Fruit fly (Drosophila melanogaster) whole organism, embryonic: Measurements from ENCODE around the gene CG6005.
A peak's percentile ranks its signal among the peaks of the same experiment; 100 is the strongest.

Experiments
- Blimp-1 ChIP-seq: fragments of 200-800 bp; sonication (Bioruptor generic); optimal IDR thresholded peaks from 3 replicates; lab custom pipeline; 2018; ENCODE audit warnings: missing biosample characterization, missing genetic modification characterization, mild to moderate bottlenecking, moderate library complexity, missing genetic modification reagents
- Bteb2 ChIP-seq: fragments of 200-800 bp; sonication (Bioruptor generic); optimal IDR thresholded peaks from 2 replicates; lab custom pipeline; 2016; ENCODE audit warnings: missing biosample characterization, missing genetic modification characterization
- CG1024 ChIP-seq: fragments of 200-800 bp; sonication (Bioruptor generic); IDR thresholded peaks from 2 replicates; pipeline ENCODE4 v1.3.6; 2022; ENCODE audit warnings: missing biosample characterization, missing genetic modification characterization
- CG10565 ChIP-seq: fragments of 200-800 bp; sonication (Bioruptor generic); optimal IDR thresholded peaks from 3 replicates; lab custom pipeline; 2016; ENCODE audit warnings: missing biosample characterization, mild to moderate bottlenecking, missing genetic modification characterization
- CG11696 ChIP-seq: fragments of 200-800 bp; sonication (Bioruptor generic); IDR thresholded peaks from 2 replicates; pipeline ENCODE4 v1.3.6; 2022; ENCODE audit warnings: missing biosample characterization, missing genetic modification characterization
- CG12299 ChIP-seq: fragments of 200-800 bp; sonication (Bioruptor generic); optimal IDR thresholded peaks from 2 replicates; lab custom pipeline; 2018; ENCODE audit warnings: missing biosample characterization, mild to moderate bottlenecking, missing genetic modification characterization
- CG1233 ChIP-seq: fragments of 200-800 bp; sonication (Bioruptor generic); optimal IDR thresholded peaks from 4 replicates; lab custom pipeline; 2018; ENCODE audit warnings: missing biosample characterization, mild to moderate bottlenecking, missing genetic modification characterization
- CG15011 ChIP-seq: fragments of 200-800 bp; sonication (Bioruptor generic); optimal IDR thresholded peaks from 3 replicates; lab custom pipeline; 2018; ENCODE audit warnings: missing biosample characterization, mild to moderate bottlenecking, missing genetic modification characterization
- CG15269 ChIP-seq: fragments of 200-800 bp; sonication (Bioruptor generic); optimal IDR thresholded peaks from 2 replicates; lab custom pipeline; 2018; ENCODE audit warnings: missing biosample characterization, mild to moderate bottlenecking, missing genetic modification characterization, moderate library complexity
- CG15601 ChIP-seq: fragments of 200-800 bp; sonication (Bioruptor generic); optimal IDR thresholded peaks from 3 replicates; lab custom pipeline; 2019; ENCODE audit warnings: missing biosample characterization, mild to moderate bottlenecking, missing genetic modification characterization, moderate library complexity
- CG18011 ChIP-seq: fragments of 200-800 bp; sonication (Bioruptor generic); optimal IDR thresholded peaks from 2 replicates; lab custom pipeline; 2017; ENCODE audit warnings: missing biosample characterization, missing genetic modification characterization, mild to moderate bottlenecking, moderate library complexity, missing genotype
- CG2678 ChIP-seq: fragments of 200-800 bp; sonication (Bioruptor generic); optimal IDR thresholded peaks from 3 replicates; lab custom pipeline; 2019; ENCODE audit warnings: missing biosample characterization, mild to moderate bottlenecking, missing genetic modification characterization, moderate library complexity
- CG3281 ChIP-seq: fragments of 200-800 bp; sonication (Bioruptor generic); optimal IDR thresholded peaks from 3 replicates; lab custom pipeline; 2017; ENCODE audit warnings: missing biosample characterization, mild to moderate bottlenecking, missing genetic modification characterization
- CG6813 ChIP-seq: fragments of 200-800 bp; sonication (Bioruptor generic); optimal IDR thresholded peaks from 2 replicates; lab custom pipeline; 2017; ENCODE audit warnings: missing biosample characterization, missing genetic modification characterization, mild to moderate bottlenecking, moderate library complexity, missing genetic modification reagents
- CG7372 ChIP-seq: fragments of 200-800 bp; sonication (Bioruptor generic); IDR thresholded peaks from 2 replicates; pipeline ENCODE4 v1.3.6; 2022; ENCODE audit warnings: missing biosample characterization, missing genetic modification characterization
- CG7987 ChIP-seq: fragments of 200-800 bp; sonication (Bioruptor generic); optimal IDR thresholded peaks from 2 replicates; lab custom pipeline; 2018; ENCODE audit warnings: missing biosample characterization, mild to moderate bottlenecking, missing genetic modification characterization, moderate library complexity
- CG8924 ChIP-seq: fragments of 200-800 bp; optimal IDR thresholded peaks from 3 replicates; lab custom pipeline; 2019; ENCODE audit warnings: missing biosample characterization, mild to moderate bottlenecking, missing genetic modification characterization, moderate library complexity
- CG8944 ChIP-seq: fragments of 200-800 bp; sonication (Bioruptor generic); optimal IDR thresholded peaks from 3 replicates; lab custom pipeline; 2016; ENCODE audit warnings: missing biosample characterization, missing genetic modification characterization
- Camta ChIP-seq: fragments of 200-800 bp; sonication (Bioruptor generic); optimal IDR thresholded peaks from 2 replicates; lab custom pipeline; 2016; ENCODE audit warnings: missing biosample characterization, missing genetic modification characterization
- E2f1 ChIP-seq: fragments of 200-800 bp; sonication (Bioruptor generic); IDR thresholded peaks from 2 replicates; pipeline ENCODE4 v1.3.6; 2022; ENCODE audit warnings: missing biosample characterization, missing genetic modification characterization
- Fer3 ChIP-seq: fragments of 200-800 bp; sonication (Bioruptor generic); optimal IDR thresholded peaks from 2 replicates; lab custom pipeline; 2018; ENCODE audit warnings: missing biosample characterization, mild to moderate bottlenecking, missing genetic modification characterization, moderate library complexity
- HLH3B ChIP-seq: fragments of 200-800 bp; sonication (Bioruptor generic); IDR thresholded peaks from 2 replicates; pipeline ENCODE4 v1.3.6; 2022; ENCODE audit warnings: missing biosample characterization, missing genetic modification characterization
- NK7.1 ChIP-seq: fragments of 200-800 bp; sonication (Bioruptor generic); optimal IDR thresholded peaks from 3 replicates; lab custom pipeline; 2016; ENCODE audit warnings: missing biosample characterization, missing genetic modification characterization
- Nf-YB ChIP-seq: fragments of 200-800 bp; sonication (Bioruptor generic); optimal IDR thresholded peaks from 3 replicates; lab custom pipeline; 2019; ENCODE audit warnings: missing biosample characterization, mild to moderate bottlenecking, missing genetic modification characterization, moderate library complexity
- Tbp ChIP-seq: fragments of >200 bp; optimal IDR thresholded peaks from 2 replicates; lab custom pipeline; 2018; ENCODE audit warnings: missing biosample characterization, missing genetic modification characterization
- ac ChIP-seq: fragments of 200-800 bp; sonication (Bioruptor generic); optimal IDR thresholded peaks from 3 replicates; lab custom pipeline; 2017; ENCODE audit warnings: missing biosample characterization, mild to moderate bottlenecking, missing genetic modification characterization
- az2 ChIP-seq: fragments of 200-800 bp; sonication (Bioruptor generic); optimal IDR thresholded peaks from 3 replicates; lab custom pipeline; 2016; ENCODE audit warnings: missing biosample characterization, missing genetic modification characterization
- btn ChIP-seq: fragments of 200-800 bp; sonication (Bioruptor generic); optimal IDR thresholded peaks from 2 replicates; lab custom pipeline; 2016; ENCODE audit warnings: missing biosample characterization, missing genetic modification characterization
- chif ChIP-seq, 2 experiments: fragments of 200-800 bp; sonication (Bioruptor generic); optimal IDR thresholded peaks; 3 replicates each; lab custom pipeline; 2016; ENCODE audit warnings: missing biosample characterization in 2 of 2, missing genetic modification characterization in 2 of 2
- dati ChIP-seq: fragments of 200-800 bp; sonication (Bioruptor generic); IDR thresholded peaks from 2 replicates; pipeline ENCODE4 v1.3.6; 2022; ENCODE audit warnings: missing biosample characterization, missing genetic modification characterization
- dpn ChIP-seq, 2 experiments: fragments of 200-800 bp; sonication (Bioruptor generic); optimal IDR thresholded peaks; 3 replicates each; lab custom pipeline; 2016; ENCODE audit warnings: missing biosample characterization in 2 of 2, missing genetic modification characterization in 2 of 2
- fd102C ChIP-seq: fragments of 200-800 bp; sonication (Bioruptor generic); optimal IDR thresholded peaks from 2 replicates; lab custom pipeline; 2018; ENCODE audit warnings: missing biosample characterization, mild to moderate bottlenecking, missing genetic modification characterization, moderate library complexity
- ftz-f1 ChIP-seq: fragments of 200-800 bp; sonication (Bioruptor generic); optimal IDR thresholded peaks from 2 replicates; lab custom pipeline; 2016; ENCODE audit warnings: missing biosample characterization, missing genetic modification characterization
- gem ChIP-seq: fragments of 200-800 bp; sonication (Bioruptor generic); optimal IDR thresholded peaks from 2 replicates; lab custom pipeline; 2019; ENCODE audit warnings: missing biosample characterization, mild to moderate bottlenecking, missing genetic modification characterization, moderate library complexity
- hb ChIP-seq: fragments of 200-800 bp; sonication (Bioruptor generic); IDR thresholded peaks from 3 replicates; pipeline ENCODE4 v1.3.6; 2022; ENCODE audit warnings: missing biosample characterization, missing genetic modification characterization; ENCODE audit not compliant: partially characterized antibody
- insv ChIP-seq, 2 experiments: fragments of 200-800 bp; sonication (Bioruptor generic); optimal IDR thresholded peaks; 3 replicates each; lab custom pipeline; 2016 to 2018; ENCODE audit warnings: missing biosample characterization in 2 of 2, missing genetic modification characterization in 2 of 2
- inv ChIP-seq: fragments of 200-800 bp; sonication (Bioruptor generic); IDR thresholded peaks from 2 replicates; pipeline ENCODE4 v1.3.6; 2022; ENCODE audit warnings: missing biosample characterization, missing genetic modification characterization; ENCODE audit not compliant: partially characterized antibody
- kni ChIP-seq: fragments of 200-800 bp; sonication (Bioruptor generic); optimal IDR thresholded peaks from 3 replicates; lab custom pipeline; 2017; ENCODE audit warnings: mild to moderate bottlenecking, missing biosample characterization, missing genetic modification reagents, missing genetic modification characterization
- knrl ChIP-seq: fragments of 200-800 bp; sonication (Bioruptor generic); IDR thresholded peaks from 3 replicates; pipeline ENCODE4 v1.3.6; 2022; ENCODE audit warnings: missing biosample characterization, missing genetic modification characterization; ENCODE audit not compliant: partially characterized antibody
- lilli ChIP-seq: fragments of 200-800 bp; sonication (Bioruptor generic); optimal IDR thresholded peaks from 3 replicates; lab custom pipeline; 2016; ENCODE audit warnings: missing biosample characterization, missing genetic modification characterization
- luna ChIP-seq: fragments of 200-800 bp; sonication (Bioruptor generic); optimal IDR thresholded peaks from 2 replicates; lab custom pipeline; 2016; ENCODE audit warnings: missing biosample characterization, missing genetic modification characterization
- maf-S ChIP-seq: fragments of 200-800 bp; sonication (Bioruptor generic); optimal IDR thresholded peaks from 2 replicates; lab custom pipeline; 2016; ENCODE audit warnings: missing biosample characterization, missing genetic modification characterization
- org-1 ChIP-seq: fragments of 200-800 bp; sonication (Bioruptor generic); optimal IDR thresholded peaks from 2 replicates; lab custom pipeline; 2017; ENCODE audit warnings: missing biosample characterization, missing genetic modification characterization
- peb ChIP-seq: fragments of 200-800 bp; sonication (Bioruptor generic); IDR thresholded peaks from 2 replicates; pipeline ENCODE4 v1.3.6; 2022; ENCODE audit warnings: missing biosample characterization, missing genetic modification characterization
- psq ChIP-seq: fragments of 200-800 bp; sonication (Bioruptor generic); optimal IDR thresholded peaks from 2 replicates; lab custom pipeline; 2017; ENCODE audit warnings: missing biosample characterization, missing genetic modification characterization
- salm ChIP-seq: fragments of 200-800 bp; sonication (Bioruptor generic); optimal IDR thresholded peaks from 2 replicates; lab custom pipeline; 2018; ENCODE audit warnings: missing biosample characterization, mild to moderate bottlenecking, missing genetic modification characterization
- sens-2 ChIP-seq: fragments of 200-800 bp; sonication (Bioruptor generic); IDR thresholded peaks from 2 replicates; pipeline ENCODE4 v1.3.6; 2022; ENCODE audit warnings: missing biosample characterization, missing genetic modification characterization
- stc ChIP-seq: fragments of 200-800 bp; sonication (Bioruptor generic); IDR thresholded peaks from 2 replicates; pipeline ENCODE4 v1.3.6; 2022; ENCODE audit warnings: missing biosample characterization, missing genetic modification characterization
- tap ChIP-seq: fragments of 200-800 bp; optimal IDR thresholded peaks from 3 replicates; lab custom pipeline; 2019; ENCODE audit warnings: missing biosample characterization, mild to moderate bottlenecking, missing genetic modification characterization, moderate library complexity
- tx ChIP-seq: fragments of 200-800 bp; sonication (Bioruptor generic); optimal IDR thresholded peaks from 2 replicates; lab custom pipeline; 2016; ENCODE audit warnings: missing biosample characterization, missing genetic modification characterization
- vvl ChIP-seq: fragments of 200-800 bp; sonication (Bioruptor generic); IDR thresholded peaks from 2 replicates; pipeline ENCODE4 v1.3.6; 2022; ENCODE audit warnings: missing biosample characterization, missing genetic modification characterization
- wor ChIP-seq: fragments of 200-800 bp; sonication (Bioruptor generic); IDR thresholded peaks from 2 replicates; pipeline ENCODE4 v1.3.6; 2022; ENCODE audit warnings: missing biosample characterization, missing genetic modification characterization

Gene CG6005

DNA sequence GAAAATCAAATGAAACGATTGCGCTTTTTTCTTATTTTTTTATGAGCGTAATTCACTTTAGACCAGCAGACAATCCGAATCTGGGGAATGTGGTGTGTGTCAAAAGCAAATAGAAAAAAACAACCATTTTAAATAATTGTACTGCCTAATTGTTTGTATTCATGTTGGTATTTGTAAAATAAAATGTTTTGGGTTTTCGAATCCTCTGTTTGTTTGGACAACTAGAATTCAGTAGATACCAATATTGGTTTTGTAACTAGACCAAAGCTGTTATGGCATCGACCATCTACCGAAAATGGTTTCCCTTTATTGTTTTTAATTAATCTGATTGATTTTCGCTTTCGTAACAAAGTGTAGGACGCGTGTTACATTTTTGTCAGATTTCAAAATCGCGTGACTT is 12.9 kb downstream of the CG6005 start (continued):
- TF ChIP-seq CG15601 (tag; lab: Kevin White, UChicago), result no peak
- TF ChIP-seq CG6813, result peak; percentile 25
- TF ChIP-seq CG2678 (tag; lab: Kevin White, UChicago), result peak; percentile 56
- TF ChIP-seq Bteb2 (GFP tag; lab: Kevin White, UChicago), result no peak
- TF ChIP-seq btn, result no peak
- peak; percentile 22 for TF ChIP-seq NK7.1
- TF ChIP-seq CG15011 (GFP tag; lab: Kevin White, UChicago), result peak; percentile 38
- no peak for TF ChIP-seq sens-2 (GFP tag; lab: Robert Waterston, UW)
- peak; percentile 21 for TF ChIP-seq CG15269
- TF ChIP-seq CG1024, result no peak
- TF ChIP-seq Blimp-1 (GFP tag; lab: Kevin White, UChicago), result peak; percentile 34
- no peak for TF ChIP-seq E2f1 (GFP tag; lab: Robert Waterston, UW)
- TF ChIP-seq maf-S (GFP tag; lab: Kevin White, UChicago), result no peak
- TF ChIP-seq CG10565 (GFP tag; lab: Kevin White, UChicago), result no peak
- TF ChIP-seq inv (GFP tag; lab: Robert Waterston, UW), result no peak
- no peak for TF ChIP-seq knrl (GFP tag; lab: Robert Waterston, UW)
- TF ChIP-seq insv (GFP tag; optimal IDR thresholded peaks at IDR 0.05; lab: Kevin White, UChicago), result no peak
- TF ChIP-seq tx (GFP tag; lab: Kevin White, UChicago), result no peak
- no peak for TF ChIP-seq CG12299 (tag; lab: Kevin White, UChicago)
- TF ChIP-seq az2, result no peak
- TF ChIP-seq peb (GFP tag; lab: Robert Waterston, UW), result peak; percentile 26; the same call in 1 of the 2 replicates
- peak; percentile 47 for TF ChIP-seq fd102C (GFP tag; lab: Kevin White, UChicago)
- no peak for TF ChIP-seq salm
- no peak for TF ChIP-seq Tbp (GFP tag; lab: Kevin White, UChicago)
- no peak for TF ChIP-seq org-1 (GFP tag; lab: Kevin White, UChicago)
- TF ChIP-seq Fer3 (tag; lab: Kevin White, UChicago), result peak; percentile 47
- no peak for TF ChIP-seq luna
- TF ChIP-seq psq, result no peak
- TF ChIP-seq tap (tag; lab: Kevin White, UChicago), result no peak
- TF ChIP-seq wor (GFP tag; lab: Robert Waterston, UW), result no peak
- TF ChIP-seq dati (GFP tag; lab: Robert Waterston, UW), result no peak
- no peak for TF ChIP-seq stc
- TF ChIP-seq ac, result peak; percentile 5
- TF ChIP-seq kni (GFP tag; lab: Kevin White, UChicago), result no peak
- TF ChIP-seq CG11696 (GFP tag; lab: Robert Waterston, UW), result no peak
- peak; percentile 20 for TF ChIP-seq CG1233 (GFP tag; lab: Kevin White, UChicago)
- no peak for TF ChIP-seq dpn (GFP tag; optimal IDR thresholded peaks at IDR 0.05; lab: Kevin White, UChicago)
- TF ChIP-seq CG18011 (GFP tag; lab: Kevin White, UChicago), result no peak
- no peak for TF ChIP-seq lilli (GFP tag; lab: Kevin White, UChicago)
- TF ChIP-seq chif (GFP tag; optimal IDR thresholded peaks at IDR 0.05; lab: Kevin White, UChicago), result no peak
- TF ChIP-seq vvl (GFP tag; lab: Robert Waterston, UW), result no peak
- TF ChIP-seq HLH3B, result no peak
- peak; percentile 46 for TF ChIP-seq gem
- TF ChIP-seq CG3281 (GFP tag; lab: Kevin White, UChicago), result peak; percentile 6
- no peak for TF ChIP-seq hb (GFP tag; lab: Robert Waterston, UW)
- TF ChIP-seq Camta (GFP tag; lab: Kevin White, UChicago), result no peak
- TF ChIP-seq CG8924 (tag; lab: Kevin White, UChicago), result no peak
- TF ChIP-seq ftz-f1 (GFP tag; lab: Kevin White, UChicago), result no peak
- TF ChIP-seq CG7987, result peak; percentile 2
- no peak for TF ChIP-seq Nf-YB (GFP tag; lab: Kevin White, UChicago)
- no peak for TF ChIP-seq CG8944
- TF ChIP-seq CG7372, result no peak
